Worm (Caenorhabditis elegans): Measurements from ENCODE around the gene wdr-83.

ce11 chrII:5003660-5004059 is 27.9 kb downstream of the wdr-83 start, which contains the start of gene F59A6.10:
- TF ChIP-seq hmg-1.1 (GFP tag; IDR thresholded peaks at IDR 0.05) (no peak), nhr-11 (tag; optimal IDR thresholded peaks at IDR 0.05) (no peak), fos-1 (tag; optimal IDR thresholded peaks at IDR 0.05) (no peak), php-3 (GFP tag; IDR thresholded peaks at IDR 0.05) (no peak), lin-15B (tag; optimal IDR thresholded peaks at IDR 0.05) (no peak), mep-1 (tag; optimal IDR thresholded peaks at IDR 0.05) (no peak), ama-1 (optimal IDR thresholded peaks at IDR 0.05) (no peak), nhr-25 (tag; optimal IDR thresholded peaks at IDR 0.05; ENCODE audit: borderline replicate concordance, insufficient read depth) (no peak)

Data from whole organism, L4 larva.